Worm (Caenorhabditis elegans) whole organism, late embryonic: Measurements from ENCODE around the gene fnta-1.

Experiments
- C08G9.2 ChIP-seq: sonication (generic microtip); optimal IDR thresholded peaks from 2 replicates; lab custom pipeline; 2016; ENCODE audit warnings: mild to moderate bottlenecking, missing genetic modification characterization, moderate library complexity, missing compliant biosample characterization
- C38D4.7 ChIP-seq: fragments of 200-800 bp; sonication (Bioruptor generic); optimal IDR thresholded peaks from 2 replicates; lab custom pipeline; 2018; ENCODE audit warnings: mild to moderate bottlenecking, missing genetic modification characterization, moderate library complexity, missing compliant biosample characterization
- F13H6.1 ChIP-seq: sonication (generic microtip); optimal IDR thresholded peaks from 2 replicates; lab custom pipeline; 2016; ENCODE audit warnings: missing genetic modification characterization, missing compliant biosample characterization
- K02D7.2 ChIP-seq: sonication (generic microtip); optimal IDR thresholded peaks from 2 replicates; lab custom pipeline; 2017; ENCODE audit warnings: mild to moderate bottlenecking, missing genetic modification characterization, missing compliant biosample characterization
- K09A11.1 ChIP-seq: sonication (generic microtip); optimal IDR thresholded peaks from 2 replicates; lab custom pipeline; 2017; ENCODE audit warnings: antibody characterized with exemption, mild to moderate bottlenecking, missing genetic modification characterization, missing compliant biosample characterization; ENCODE audit not compliant: insufficient read depth
- T23F11.4 ChIP-seq: fragments of 200-800 bp; sonication (Bioruptor generic); optimal IDR thresholded peaks from 2 replicates; lab custom pipeline; 2018; ENCODE audit warnings: mild to moderate bottlenecking, missing genetic modification characterization, missing compliant biosample characterization
- Y22D7AL.16 ChIP-seq: sonication (generic microtip); optimal IDR thresholded peaks from 2 replicates; lab custom pipeline; 2016; ENCODE audit warnings: missing genetic modification characterization, missing compliant biosample characterization
- ahr-1 ChIP-seq: sonication (generic microtip); optimal IDR thresholded peaks from 2 replicates; lab custom pipeline; 2016; ENCODE audit warnings: missing genetic modification characterization, missing compliant biosample characterization
- ama-1 ChIP-seq: fragments of 150-350 bp; optimal IDR thresholded peaks from 2 replicates; lab custom pipeline; 2014
- ceh-14 ChIP-seq: sonication (generic microtip); optimal IDR thresholded peaks from 2 replicates; lab custom pipeline; 2016; ENCODE audit warnings: missing genotype, missing genetic modification characterization, missing compliant biosample characterization
- ceh-18 ChIP-seq: sonication (generic microtip); optimal IDR thresholded peaks from 2 replicates; lab custom pipeline; 2016; ENCODE audit warnings: missing genetic modification characterization, missing compliant biosample characterization
- ceh-22 ChIP-seq: sonication (generic microtip); optimal IDR thresholded peaks from 2 replicates; lab custom pipeline; 2017; ENCODE audit warnings: missing biosample characterization, missing genetic modification characterization
- ceh-24 ChIP-seq: sonication (generic microtip); optimal IDR thresholded peaks from 2 replicates; lab custom pipeline; 2016; ENCODE audit warnings: mild to moderate bottlenecking, missing genetic modification characterization, missing compliant biosample characterization
- ceh-30 ChIP-seq: fragments of 150-350 bp; optimal IDR thresholded peaks from 2 replicates; lab custom pipeline; 2014; ENCODE audit warnings: missing biosample characterization, missing genetic modification characterization
- ceh-48 ChIP-seq: sonication (generic microtip); optimal IDR thresholded peaks from 2 replicates; lab custom pipeline; 2016; ENCODE audit warnings: missing genetic modification characterization, inconsistent platforms, missing compliant biosample characterization
- che-1 ChIP-seq: sonication (generic microtip); optimal IDR thresholded peaks from 2 replicates; lab custom pipeline; 2016; ENCODE audit warnings: mild to moderate bottlenecking, missing genetic modification characterization, missing compliant biosample characterization
- dmd-4 ChIP-seq: sonication (generic microtip); optimal IDR thresholded peaks from 2 replicates; lab custom pipeline; 2016; ENCODE audit warnings: borderline replicate concordance, missing genetic modification characterization, missing compliant biosample characterization
- dve-1 ChIP-seq: sonication (generic microtip); optimal IDR thresholded peaks from 2 replicates; lab custom pipeline; 2017; ENCODE audit warnings: antibody characterized with exemption, mild to moderate bottlenecking, missing genetic modification characterization, missing compliant biosample characterization
- elt-2 ChIP-seq: sonication (generic microtip); optimal IDR thresholded peaks from 2 replicates; lab custom pipeline; 2016; ENCODE audit warnings: missing genetic modification reagents, missing genetic modification characterization, missing compliant biosample characterization
- elt-4 ChIP-seq: sonication (generic microtip); optimal IDR thresholded peaks from 2 replicates; lab custom pipeline; 2016; ENCODE audit warnings: missing genetic modification characterization, missing compliant biosample characterization
- fax-1 ChIP-seq: sonication (generic microtip); optimal IDR thresholded peaks from 2 replicates; lab custom pipeline; 2016; ENCODE audit warnings: missing genotype, missing genetic modification characterization, missing compliant biosample characterization
- fkh-10 ChIP-seq: fragments of 150-350 bp; optimal IDR thresholded peaks from 2 replicates; lab custom pipeline; 2014; ENCODE audit warnings: missing biosample characterization, missing genetic modification reagents, missing genetic modification characterization
- gmeb-2 ChIP-seq: sonication (generic microtip); optimal IDR thresholded peaks from 2 replicates; lab custom pipeline; 2016; ENCODE audit warnings: missing genetic modification characterization, inconsistent platforms, missing compliant biosample characterization
- hlh-13 ChIP-seq: fragments of 200-800 bp; sonication (Bioruptor generic); optimal IDR thresholded peaks from 2 replicates; lab custom pipeline; 2018; ENCODE audit warnings: mild to moderate bottlenecking, missing genetic modification characterization, missing compliant biosample characterization
- hlh-15 ChIP-seq: sonication (generic microtip); optimal IDR thresholded peaks from 2 replicates; lab custom pipeline; 2016; ENCODE audit warnings: missing genetic modification characterization, missing compliant biosample characterization
- hlh-30 ChIP-seq: sonication (generic microtip); optimal IDR thresholded peaks from 2 replicates; lab custom pipeline; 2017; ENCODE audit warnings: antibody characterized with exemption, missing genetic modification characterization, missing compliant biosample characterization; ENCODE audit not compliant: insufficient read depth
- hlh-6 ChIP-seq: sonication (generic microtip); optimal IDR thresholded peaks from 2 replicates; lab custom pipeline; 2016; ENCODE audit warnings: missing genotype, missing genetic modification characterization, missing compliant biosample characterization
- lim-6 ChIP-seq: sonication (generic microtip); optimal IDR thresholded peaks from 2 replicates; lab custom pipeline; 2016; ENCODE audit warnings: missing genetic modification characterization, missing compliant biosample characterization
- lin-11 ChIP-seq: fragments of 200-800 bp; sonication (Bioruptor generic); optimal IDR thresholded peaks from 2 replicates; lab custom pipeline; 2018; ENCODE audit warnings: mild to moderate bottlenecking, missing genetic modification characterization, missing compliant biosample characterization
- mec-3 ChIP-seq: sonication (generic microtip); optimal IDR thresholded peaks from 2 replicates; lab custom pipeline; 2016; ENCODE audit warnings: borderline replicate concordance, missing genetic modification characterization, missing compliant biosample characterization
- nfya-1 ChIP-seq: sonication (generic microtip); optimal IDR thresholded peaks from 2 replicates; lab custom pipeline; 2017; ENCODE audit warnings: missing genetic modification characterization, mild to moderate bottlenecking, missing compliant biosample characterization, antibody characterized with exemption, moderate library complexity
- nhr-11 ChIP-seq: fragments of 150-350 bp; optimal IDR thresholded peaks from 2 replicates; lab custom pipeline; 2014; ENCODE audit warnings: missing biosample characterization, missing genetic modification characterization
- nhr-232 ChIP-seq: sonication (generic microtip); optimal IDR thresholded peaks from 2 replicates; lab custom pipeline; 2016; ENCODE audit warnings: missing genetic modification characterization, missing compliant biosample characterization
- odd-2 ChIP-seq: sonication (generic microtip); optimal IDR thresholded peaks from 2 replicates; lab custom pipeline; 2017; ENCODE audit warnings: antibody characterized with exemption, mild to moderate bottlenecking, missing genetic modification characterization, missing compliant biosample characterization
- pag-3 ChIP-seq: sonication (generic microtip); optimal IDR thresholded peaks from 2 replicates; lab custom pipeline; 2016; ENCODE audit warnings: missing compliant biosample characterization, missing genetic modification characterization, borderline replicate concordance
- pax-1 ChIP-seq: fragments of 150-350 bp; optimal IDR thresholded peaks from 2 replicates; lab custom pipeline; 2014; ENCODE audit warnings: missing biosample characterization, missing genetic modification characterization
- pha-2 ChIP-seq: sonication (generic microtip); optimal IDR thresholded peaks from 2 replicates; lab custom pipeline; 2017; ENCODE audit warnings: mild to moderate bottlenecking, missing genetic modification characterization, missing compliant biosample characterization
- pha-4 ChIP-seq: fragments of 150-350 bp; optimal IDR thresholded peaks from 2 replicates; lab custom pipeline; 2018; ENCODE audit warnings: missing biosample characterization, missing genetic modification reagents, missing genetic modification characterization
- pros-1 ChIP-seq: fragments of 150-350 bp; optimal IDR thresholded peaks from 2 replicates; lab custom pipeline; 2014; ENCODE audit warnings: missing biosample characterization, missing genetic modification reagents, missing genetic modification characterization
- sdc-2 ChIP-seq: sonication (generic microtip); optimal IDR thresholded peaks from 2 replicates; lab custom pipeline; 2016; ENCODE audit warnings: missing genotype, missing genetic modification characterization, missing compliant biosample characterization
- sox-2 ChIP-seq: fragments of 200-800 bp; sonication (Bioruptor generic); IDR thresholded peaks from 2 replicates; pipeline ENCODE4 v1.3.6; 2022; ENCODE audit warnings: missing genetic modification reagents, missing genetic modification characterization, missing compliant biosample characterization
- syd-9 ChIP-seq: sonication (generic microtip); optimal IDR thresholded peaks from 2 replicates; lab custom pipeline; 2016; ENCODE audit warnings: mild to moderate bottlenecking, missing genetic modification characterization, moderate library complexity, missing compliant biosample characterization
- tbx-2 ChIP-seq: sonication (generic microtip); optimal IDR thresholded peaks from 2 replicates; lab custom pipeline; 2016; ENCODE audit warnings: missing genetic modification characterization, missing compliant biosample characterization
- tbx-7 ChIP-seq: sonication (generic microtip); optimal IDR thresholded peaks from 2 replicates; lab custom pipeline; 2016; ENCODE audit warnings: missing genotype, missing genetic modification characterization, missing compliant biosample characterization
- ttx-3 ChIP-seq: sonication (generic microtip); optimal IDR thresholded peaks from 2 replicates; lab custom pipeline; 2016; ENCODE audit warnings: missing genetic modification reagents, missing genetic modification characterization, missing compliant biosample characterization
- unc-55 ChIP-seq: sonication (generic microtip); optimal IDR thresholded peaks from 2 replicates; lab custom pipeline; 2017; ENCODE audit warnings: missing biosample characterization, missing genetic modification reagents, missing genetic modification characterization
- ztf-16 ChIP-seq: sonication (generic microtip); optimal IDR thresholded peaks from 2 replicates; lab custom pipeline; 2017; ENCODE audit warnings: missing genetic modification characterization, missing compliant biosample characterization

The fnta-1 gene

ce11 chrIV:255379-255857 is 15.3 kb upstream of the fnta-1 start, which contains the start of gene rcat-1 (continued):
- no peak for TF ChIP-seq ceh-30 (tag; lab: Kevin White, UChicago)
- TF ChIP-seq ttx-3 (tag; lab: Kevin White, UChicago): no peak
- no peak for TF ChIP-seq dmd-4
- TF ChIP-seq nfya-1: peak; percentile 74
- peak; percentile 31 for TF ChIP-seq tbx-2 (tag; lab: Kevin White, UChicago)
- no peak for TF ChIP-seq elt-4 (tag; lab: Kevin White, UChicago)
- peak; percentile 77 for TF ChIP-seq dve-1 (tag; lab: Kevin White, UChicago)
- TF ChIP-seq ceh-18 (tag; lab: Kevin White, UChicago): peak; percentile 23
- TF ChIP-seq ceh-24 (tag; lab: Kevin White, UChicago): no peak
- no peak for TF ChIP-seq fax-1
- TF ChIP-seq hlh-6 (tag; lab: Kevin White, UChicago): no peak
- TF ChIP-seq hlh-15 (tag; lab: Kevin White, UChicago): no peak
- no peak for TF ChIP-seq Y22D7AL.16 (tag; lab: Kevin White, UChicago)
- no peak for TF ChIP-seq C08G9.2 (tag; lab: Kevin White, UChicago)
- TF ChIP-seq ceh-22: no peak
- TF ChIP-seq nhr-11 (tag; lab: Kevin White, UChicago): no peak
- TF ChIP-seq ama-1 (lab: Kevin White, UChicago): no peak
- no peak for TF ChIP-seq lin-11 (tag; lab: Kevin White, UChicago)
- TF ChIP-seq unc-55: peak; percentile 71
- TF ChIP-seq gmeb-2 (tag; lab: Kevin White, UChicago): no peak
- no peak for TF ChIP-seq pha-2 (tag; lab: Kevin White, UChicago)
- no peak for TF ChIP-seq ceh-48 (tag; lab: Kevin White, UChicago)

DNA sequence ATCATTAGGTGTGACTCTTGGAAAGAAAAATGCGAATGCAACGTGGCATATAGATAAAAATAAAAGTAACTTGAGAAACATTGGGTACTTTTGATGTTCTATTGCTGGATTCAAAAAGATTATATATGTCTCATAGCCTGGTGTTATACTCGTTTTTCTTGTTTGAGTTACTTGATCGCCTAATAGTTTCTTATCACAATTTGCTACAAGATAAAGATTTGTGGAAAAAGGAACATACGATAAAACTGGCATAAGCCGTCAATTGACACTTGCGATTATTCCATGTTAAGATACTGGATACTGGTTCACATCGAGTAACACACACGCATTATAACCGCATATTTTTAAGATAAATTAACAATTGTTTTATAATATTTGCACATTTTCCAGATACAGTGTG is 12.3 kb upstream of the fnta-1 start, which contains the start of gene grl-19:
grl-19 (minus strand) TSS at position 101 of the 400 bp plus-strand sequence.
- no peak for TF ChIP-seq F13H6.1 (tag; lab: Kevin White, UChicago)
- TF ChIP-seq unc-55: no peak
- no peak for TF ChIP-seq elt-2 (tag; lab: Kevin White, UChicago)
- TF ChIP-seq pax-1: no peak
- TF ChIP-seq dve-1 (tag; lab: Kevin White, UChicago): no peak
- no peak for TF ChIP-seq tbx-7 (tag; lab: Kevin White, UChicago)
- TF ChIP-seq sdc-2 (tag; lab: Kevin White, UChicago): no peak
- no peak for TF ChIP-seq T23F11.4 (GFP tag; lab: Kevin White, UChicago)
- TF ChIP-seq mec-3 (tag; lab: Kevin White, UChicago): no peak
- no peak for TF ChIP-seq ceh-14
- no peak for TF ChIP-seq C38D4.7
- no peak for TF ChIP-seq nhr-232
- TF ChIP-seq ceh-48 (tag; lab: Kevin White, UChicago): no peak
- no peak for TF ChIP-seq ahr-1
- no peak for TF ChIP-seq gmeb-2 (tag; lab: Kevin White, UChicago)
- no peak for TF ChIP-seq pros-1 (tag; lab: Kevin White, UChicago)
- TF ChIP-seq lin-11 (tag; lab: Kevin White, UChicago): no peak
- no peak for TF ChIP-seq sox-2 (GFP tag; lab: Robert Waterston, UW)
- no peak for TF ChIP-seq ztf-16 (tag; lab: Kevin White, UChicago)

DNA sequence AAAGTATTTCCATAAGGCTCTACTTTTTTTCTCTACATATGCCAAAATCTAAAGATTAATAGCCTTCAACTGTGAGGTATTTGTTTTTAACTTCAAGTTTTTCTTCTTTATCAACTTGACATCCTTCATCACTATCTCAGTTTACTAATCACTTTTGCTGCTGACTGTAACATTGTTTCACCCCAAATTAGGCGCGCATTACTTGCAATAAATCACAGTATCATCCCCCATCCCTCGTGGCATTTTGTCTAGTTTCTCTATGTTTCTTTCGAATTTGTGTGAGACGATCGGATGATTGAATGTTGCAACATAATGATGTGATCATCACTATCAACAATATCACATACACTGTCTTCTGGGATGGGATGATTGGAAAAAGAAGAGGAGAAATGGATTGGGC is 7.4 kb upstream of the fnta-1 start:
- TF ChIP-seq ceh-14: no peak
- TF ChIP-seq hlh-30 (tag; lab: Kevin White, UChicago): peak; percentile 14
- TF ChIP-seq, all 69 proteins: peak for 1

DNA sequence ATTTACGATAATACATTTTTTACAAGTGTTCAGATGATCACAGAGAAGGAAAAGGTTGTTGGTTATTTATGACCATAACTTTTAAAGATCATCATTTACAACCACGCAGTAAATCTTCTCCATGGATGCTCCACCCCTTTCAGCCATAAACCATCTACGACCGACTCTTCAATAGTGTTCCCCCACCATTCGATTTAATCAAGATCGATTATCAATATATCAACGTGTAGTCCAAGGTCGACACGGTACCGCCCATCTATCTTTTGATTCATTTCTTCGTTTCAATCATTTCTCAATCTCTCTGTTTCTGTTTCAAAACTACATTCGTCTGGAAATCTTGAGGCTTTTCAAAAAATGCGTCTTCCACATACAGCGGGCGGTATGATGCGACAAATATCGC is 4.7 kb upstream of the fnta-1 start, which contains the start of gene aass-1:
aass-1 (plus strand) TSS at position 301 of the 400 bp plus-strand sequence.
- TF ChIP-seq ttx-3 (tag; lab: Kevin White, UChicago): no peak
- TF ChIP-seq K09A11.1 (tag; lab: Kevin White, UChicago): no peak
- TF ChIP-seq syd-9 (tag; lab: Kevin White, UChicago): no peak
- TF ChIP-seq hlh-6 (tag; lab: Kevin White, UChicago): no peak
- TF ChIP-seq pag-3 (tag; lab: Kevin White, UChicago): no peak
- TF ChIP-seq hlh-13: no peak
- TF ChIP-seq elt-4 (tag; lab: Kevin White, UChicago): no peak
- no peak for TF ChIP-seq lim-6 (tag; lab: Kevin White, UChicago)
- TF ChIP-seq pha-4 (tag; lab: Kevin White, UChicago): no peak
- no peak for TF ChIP-seq fkh-10 (GFP tag; lab: Kevin White, UChicago)
- no peak for TF ChIP-seq K02D7.2 (tag; lab: Kevin White, UChicago)
- no peak for TF ChIP-seq pros-1 (tag; lab: Kevin White, UChicago)
- no peak for TF ChIP-seq fax-1
- no peak for TF ChIP-seq pha-2 (tag; lab: Kevin White, UChicago)
- TF ChIP-seq che-1 (tag; lab: Kevin White, UChicago): no peak
- no peak for TF ChIP-seq tbx-7 (tag; lab: Kevin White, UChicago)
- TF ChIP-seq odd-2 (tag; lab: Kevin White, UChicago): no peak
